Fruit fly (Drosophila melanogaster) whole organism, embryonic: Measurements from ENCODE around the gene CG18563.

Experiments used
- Ada2b ChIP-seq: fragments of 200-800 bp; sonication (Bioruptor generic); IDR thresholded peaks from 2 replicates; pipeline ENCODE4 v1.3.6; 2022; ENCODE audit warnings: missing biosample characterization, missing genetic modification characterization
- Bgb ChIP-seq: fragments of 200-800 bp; sonication (Bioruptor generic); IDR thresholded peaks from 2 replicates; pipeline ENCODE4 v1.3.6; 2022; ENCODE audit warnings: missing biosample characterization, missing genetic modification characterization; ENCODE audit not compliant: partially characterized antibody
- CG6175 ChIP-seq: fragments of 200-800 bp; sonication (Bioruptor generic); IDR thresholded peaks from 3 replicates; pipeline ENCODE4 v1.3.6; 2022; ENCODE audit warnings: missing biosample characterization, missing genetic modification characterization
- CG8478 ChIP-seq: fragments of >200 bp; optimal IDR thresholded peaks from 2 replicates; lab custom pipeline; 2018
- CG8765 ChIP-seq: fragments of 200-800 bp; sonication (Bioruptor generic); IDR thresholded peaks from 2 replicates; pipeline ENCODE4 v1.3.6; 2022; ENCODE audit warnings: missing biosample characterization, missing genetic modification characterization
- Dbx ChIP-seq: fragments of 200-800 bp; sonication (Bioruptor generic); IDR thresholded peaks from 3 replicates; pipeline ENCODE4 v1.3.6; 2022; ENCODE audit warnings: missing biosample characterization, missing genetic modification characterization
- MTF-1 ChIP-seq: fragments of 200-800 bp; sonication (Bioruptor generic); optimal IDR thresholded peaks from 2 replicates; lab custom pipeline; 2018; ENCODE audit warnings: missing biosample characterization, mild to moderate bottlenecking, missing genetic modification characterization, borderline replicate concordance
- Myb ChIP-seq: fragments of 200-800 bp; sonication (Bioruptor generic); optimal IDR thresholded peaks from 2 replicates; lab custom pipeline; 2016; ENCODE audit warnings: missing biosample characterization, missing genetic modification characterization
- Optix ChIP-seq: fragments of 200-800 bp; sonication (Bioruptor generic); IDR thresholded peaks from 3 replicates; pipeline ENCODE4 v1.3.6; 2022; ENCODE audit warnings: missing biosample characterization, missing genetic modification characterization
- hb ChIP-seq: fragments of 200-800 bp; sonication (Bioruptor generic); IDR thresholded peaks from 3 replicates; pipeline ENCODE4 v1.3.6; 2022; ENCODE audit warnings: missing biosample characterization, missing genetic modification characterization; ENCODE audit not compliant: partially characterized antibody
- mirr ChIP-seq: fragments of 200-800 bp; sonication (Bioruptor generic); optimal IDR thresholded peaks from 3 replicates; lab custom pipeline; 2018; ENCODE audit warnings: missing biosample characterization, mild to moderate bottlenecking, missing genetic modification characterization
- ranshi ChIP-seq: fragments of 200-800 bp; sonication (Bioruptor generic); IDR thresholded peaks from 2 replicates; pipeline ENCODE4 v1.3.6; 2022; ENCODE audit warnings: missing biosample characterization, missing genetic modification characterization
- tio ChIP-seq: fragments of 200-800 bp; sonication (Bioruptor generic); optimal IDR thresholded peaks from 2 replicates; lab custom pipeline; 2017; ENCODE audit warnings: missing biosample characterization, missing genetic modification characterization, inconsistent platforms
- twi ChIP-seq: fragments of 200-800 bp; optimal IDR thresholded peaks from 2 replicates; lab custom pipeline; 2019; ENCODE audit warnings: missing biosample characterization, mild to moderate bottlenecking, missing genetic modification characterization, moderate library complexity

DNA sequence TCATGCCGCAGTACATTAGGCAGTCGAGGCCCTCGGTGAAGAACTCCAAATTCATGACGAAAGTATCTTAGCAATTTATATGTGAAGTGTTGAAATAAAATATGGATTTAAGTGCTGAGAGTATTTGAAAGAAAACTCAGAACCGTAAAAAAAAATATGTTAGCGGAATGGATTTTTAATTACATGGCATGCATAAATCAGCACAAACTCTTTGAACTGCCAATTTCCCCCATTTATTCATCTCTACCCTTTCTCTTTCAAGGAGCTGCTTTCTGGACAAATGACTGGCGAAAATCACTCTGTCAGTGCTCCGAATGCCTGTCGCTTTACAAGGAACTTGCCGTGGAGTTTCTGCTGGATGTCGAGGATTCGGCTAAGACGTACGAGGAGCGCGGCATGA lies 45.3 kb downstream of the CG18563 start, which contains the start of gene Rsph9:
- no peak for TF ChIP-seq hb (GFP tag; lab: Robert Waterston, UW)
- no peak for TF ChIP-seq MTF-1 (GFP tag; lab: Kevin White, UChicago)
- TF ChIP-seq Ada2b = no peak
- TF ChIP-seq Dbx (GFP tag; lab: Robert Waterston, UW) = no peak
- no peak for TF ChIP-seq ranshi (GFP tag; lab: Robert Waterston, UW)
- TF ChIP-seq Myb (GFP tag; lab: Kevin White, UChicago) = no peak
- TF ChIP-seq Optix = no peak
- TF ChIP-seq CG8478 (lab: Kevin White, UChicago) = no peak
- no peak for TF ChIP-seq CG8765 (GFP tag; lab: Robert Waterston, UW)
- no peak for TF ChIP-seq twi (tag; lab: Kevin White, UChicago)
- no peak for TF ChIP-seq tio (GFP tag; lab: Kevin White, UChicago)
- TF ChIP-seq Bgb (GFP tag; lab: Robert Waterston, UW) = no peak
- no peak for TF ChIP-seq CG6175 (GFP tag; lab: Robert Waterston, UW)
- no peak for TF ChIP-seq mirr (GFP tag; lab: Kevin White, UChicago)
